Fruit fly (Drosophila melanogaster) whole organism, embryonic: ENCODE data around the gene CG34284.

Experiments
- Bgb ChIP-seq: fragments of 200-800 bp; sonication (Bioruptor generic); IDR thresholded peaks from 2 replicates; pipeline ENCODE4 v1.3.6; 2022; ENCODE audit warnings: missing biosample characterization, missing genetic modification characterization; ENCODE audit not compliant: partially characterized antibody
- CG13424 ChIP-seq: fragments of 200-800 bp; sonication (Bioruptor generic); optimal IDR thresholded peaks from 2 replicates; lab custom pipeline; 2019; ENCODE audit warnings: missing biosample characterization, mild to moderate bottlenecking, missing genetic modification characterization, moderate library complexity
- CG13624 ChIP-seq: fragments of 200-800 bp; sonication (Bioruptor generic); optimal IDR thresholded peaks from 2 replicates; lab custom pipeline; 2016; ENCODE audit warnings: missing biosample characterization, missing genetic modification characterization
- CG14441 ChIP-seq: fragments of 200-800 bp; sonication (Bioruptor generic); IDR thresholded peaks from 2 replicates; pipeline ENCODE4 v1.3.6; 2022; ENCODE audit warnings: missing biosample characterization, missing genetic modification characterization
- CG15073 ChIP-seq: fragments of 200-800 bp; sonication (Bioruptor generic); optimal IDR thresholded peaks from 2 replicates; lab custom pipeline; 2016; ENCODE audit warnings: missing biosample characterization, missing genetic modification characterization
- CG15479 ChIP-seq: fragments of 200-800 bp; sonication (Bioruptor generic); optimal IDR thresholded peaks from 3 replicates; lab custom pipeline; 2019; ENCODE audit warnings: missing biosample characterization, mild to moderate bottlenecking, missing genetic modification characterization, moderate library complexity
- CG15601 ChIP-seq: fragments of 200-800 bp; sonication (Bioruptor generic); optimal IDR thresholded peaks from 3 replicates; lab custom pipeline; 2019; ENCODE audit warnings: missing biosample characterization, mild to moderate bottlenecking, missing genetic modification characterization, moderate library complexity
- CG15696 ChIP-seq: fragments of 200-800 bp; sonication (Bioruptor generic); optimal IDR thresholded peaks from 2 replicates; lab custom pipeline; 2019; ENCODE audit warnings: missing biosample characterization, mild to moderate bottlenecking, missing genetic modification characterization, moderate library complexity
- CG17361 ChIP-seq: fragments of 200-800 bp; sonication (Bioruptor generic); IDR thresholded peaks from 3 replicates; pipeline ENCODE4 v1.3.6; 2022; ENCODE audit warnings: missing biosample characterization, missing genetic modification characterization
- CG1832 ChIP-seq: fragments of 200-800 bp; sonication (Bioruptor generic); optimal IDR thresholded peaks from 2 replicates; lab custom pipeline; 2017; ENCODE audit warnings: missing biosample characterization, mild to moderate bottlenecking, missing genetic modification characterization, inconsistent platforms
- CG18764 ChIP-seq: fragments of 200-800 bp; sonication (Bioruptor generic); optimal IDR thresholded peaks from 3 replicates; lab custom pipeline; 2016; ENCODE audit warnings: missing biosample characterization, missing genetic modification characterization
- CG4424 ChIP-seq: fragments of 200-800 bp; sonication (Bioruptor generic); optimal IDR thresholded peaks from 3 replicates; lab custom pipeline; 2016; ENCODE audit warnings: missing biosample characterization, missing genetic modification characterization
- CG4820 ChIP-seq: fragments of 200-800 bp; sonication (Bioruptor generic); optimal IDR thresholded peaks from 3 replicates; lab custom pipeline; 2016; ENCODE audit warnings: missing biosample characterization, missing genetic modification characterization
- CG6654 ChIP-seq: fragments of 200-800 bp; sonication (Bioruptor generic); optimal IDR thresholded peaks from 2 replicates; lab custom pipeline; 2017; ENCODE audit warnings: missing biosample characterization, mild to moderate bottlenecking, missing genetic modification characterization
- CG7928 ChIP-seq: fragments of 200-800 bp; sonication (Bioruptor generic); optimal IDR thresholded peaks from 2 replicates; lab custom pipeline; 2017; ENCODE audit warnings: missing biosample characterization, mild to moderate bottlenecking, missing genetic modification characterization
- CG8359 ChIP-seq: fragments of 200-800 bp; sonication (Bioruptor generic); optimal IDR thresholded peaks from 2 replicates; lab custom pipeline; 2017; ENCODE audit warnings: missing biosample characterization, mild to moderate bottlenecking, missing genetic modification characterization, borderline replicate concordance
- CG8944 ChIP-seq: fragments of 200-800 bp; sonication (Bioruptor generic); optimal IDR thresholded peaks from 3 replicates; lab custom pipeline; 2016; ENCODE audit warnings: missing biosample characterization, missing genetic modification characterization
- CG9609 ChIP-seq: fragments of 200-800 bp; sonication (Bioruptor generic); optimal IDR thresholded peaks from 3 replicates; lab custom pipeline; 2016; ENCODE audit warnings: missing biosample characterization, missing genetic modification characterization
- CTCF ChIP-seq: fragments of 200-800 bp; sonication (Bioruptor generic); optimal IDR thresholded peaks from 2 replicates; lab custom pipeline; 2017; ENCODE audit warnings: missing biosample characterization, mild to moderate bottlenecking, missing genetic modification characterization, moderate library complexity
- HmgD ChIP-seq: fragments of 200-800 bp; sonication (Bioruptor generic); optimal IDR thresholded peaks from 3 replicates; lab custom pipeline; 2016; ENCODE audit warnings: missing biosample characterization, missing genetic modification characterization
- Hmr ChIP-seq: fragments of 200-800 bp; sonication (Bioruptor generic); optimal IDR thresholded peaks from 3 replicates; lab custom pipeline; 2017; ENCODE audit warnings: mild to moderate bottlenecking, missing biosample characterization, missing genetic modification reagents, missing genetic modification characterization
- Hmx ChIP-seq: fragments of 200-800 bp; sonication (Bioruptor generic); optimal IDR thresholded peaks from 2 replicates; lab custom pipeline; 2016; ENCODE audit warnings: missing biosample characterization, missing genetic modification characterization
- Lhr ChIP-seq: fragments of 200-800 bp; sonication (Bioruptor generic); optimal IDR thresholded peaks from 3 replicates; lab custom pipeline; 2017; ENCODE audit warnings: mild to moderate bottlenecking, missing biosample characterization, missing genetic modification reagents, missing genetic modification characterization
- MESR4 ChIP-seq: fragments of 200-800 bp; sonication (Bioruptor generic); optimal IDR thresholded peaks from 2 replicates; lab custom pipeline; 2018; ENCODE audit warnings: missing biosample characterization, mild to moderate bottlenecking, missing genetic modification characterization, moderate library complexity
- MTF-1 ChIP-seq: fragments of 200-800 bp; sonication (Bioruptor generic); optimal IDR thresholded peaks from 2 replicates; lab custom pipeline; 2018; ENCODE audit warnings: missing biosample characterization, mild to moderate bottlenecking, missing genetic modification characterization, borderline replicate concordance
- Mrtf ChIP-seq: fragments of 200-800 bp; sonication (Bioruptor generic); IDR thresholded peaks from 3 replicates; pipeline ENCODE4 v1.3.6; 2022; ENCODE audit warnings: missing biosample characterization, missing genetic modification characterization
- Nf-YA ChIP-seq: fragments of 200-800 bp; sonication (Bioruptor generic); IDR thresholded peaks from 2 replicates; pipeline ENCODE4 v1.3.6; 2022; ENCODE audit warnings: missing biosample characterization, missing genetic modification characterization
- Six4 ChIP-seq: fragments of 200-800 bp; sonication (Bioruptor generic); optimal IDR thresholded peaks from 2 replicates; lab custom pipeline; 2016; ENCODE audit warnings: missing biosample characterization, missing genetic modification characterization
- Sox102F ChIP-seq: fragments of 200-800 bp; sonication (Bioruptor generic); optimal IDR thresholded peaks from 2 replicates; lab custom pipeline; 2018; ENCODE audit warnings: missing biosample characterization, mild to moderate bottlenecking, missing genetic modification characterization, moderate library complexity
- ab ChIP-seq: fragments of 200-800 bp; sonication (Bioruptor generic); optimal IDR thresholded peaks from 2 replicates; lab custom pipeline; 2016; ENCODE audit warnings: missing biosample characterization, missing genetic modification characterization
- ash1 ChIP-seq: fragments of 200-800 bp; sonication (Bioruptor generic); optimal IDR thresholded peaks from 2 replicates; lab custom pipeline; 2018; ENCODE audit warnings: missing biosample characterization, mild to moderate bottlenecking, missing genetic modification characterization
- bigmax ChIP-seq: fragments of 200-800 bp; sonication (Bioruptor generic); optimal IDR thresholded peaks from 2 replicates; lab custom pipeline; 2018; ENCODE audit warnings: missing biosample characterization, mild to moderate bottlenecking, missing genetic modification characterization
- chif ChIP-seq, 2 experiments: fragments of 200-800 bp; sonication (Bioruptor generic); optimal IDR thresholded peaks; 3 replicates each; lab custom pipeline; 2016; ENCODE audit warnings: missing biosample characterization in 2 of 2, missing genetic modification characterization in 2 of 2
- crp ChIP-seq, 2 experiments: fragments of 200-800 bp; sonication (Bioruptor generic); optimal IDR thresholded peaks; 2 replicates in 1 of 2; 3 replicates in 1 of 2; lab custom pipeline; 2017; ENCODE audit warnings: missing biosample characterization in 2 of 2, missing genetic modification characterization in 2 of 2, mild to moderate bottlenecking in 1 of 2, moderate library complexity in 1 of 2
- dimm ChIP-seq: fragments of 200-800 bp; sonication (Bioruptor generic); IDR thresholded peaks from 2 replicates; pipeline ENCODE4 v1.3.6; 2022; ENCODE audit warnings: missing biosample characterization, missing genetic modification characterization
- dmrt99B ChIP-seq: fragments of 200-800 bp; sonication (Bioruptor generic); optimal IDR thresholded peaks from 2 replicates; lab custom pipeline; 2018; ENCODE audit warnings: missing biosample characterization, mild to moderate bottlenecking, missing genetic modification characterization, moderate library complexity
- dpn ChIP-seq, 2 experiments: fragments of 200-800 bp; sonication (Bioruptor generic); optimal IDR thresholded peaks; 3 replicates each; lab custom pipeline; 2016; ENCODE audit warnings: missing biosample characterization in 2 of 2, missing genetic modification characterization in 2 of 2
- jing ChIP-seq: fragments of 200-800 bp; sonication (Bioruptor generic); optimal IDR thresholded peaks from 2 replicates; lab custom pipeline; 2018; ENCODE audit warnings: missing biosample characterization, mild to moderate bottlenecking, missing genetic modification characterization
- knrl ChIP-seq: fragments of 200-800 bp; sonication (Bioruptor generic); IDR thresholded peaks from 3 replicates; pipeline ENCODE4 v1.3.6; 2022; ENCODE audit warnings: missing biosample characterization, missing genetic modification characterization; ENCODE audit not compliant: partially characterized antibody
- pita ChIP-seq: fragments of 200-800 bp; sonication (Bioruptor generic); optimal IDR thresholded peaks from 2 replicates; lab custom pipeline; 2017; ENCODE audit warnings: missing biosample characterization, mild to moderate bottlenecking, missing genetic modification characterization
- row ChIP-seq: fragments of 200-800 bp; sonication (Bioruptor generic); IDR thresholded peaks from 3 replicates; pipeline ENCODE4 v1.3.6; 2022; ENCODE audit warnings: missing biosample characterization, missing genetic modification characterization
- sim ChIP-seq: fragments of 200-800 bp; sonication (Bioruptor generic); IDR thresholded peaks from 2 replicates; pipeline ENCODE4 v1.3.6; 2022; ENCODE audit warnings: missing biosample characterization, missing genetic modification characterization
- sr ChIP-seq: fragments of 200-800 bp; sonication (Bioruptor generic); IDR thresholded peaks from 3 replicates; pipeline ENCODE4 v1.3.6; 2022; ENCODE audit warnings: missing biosample characterization, missing genetic modification characterization
- toy ChIP-seq: fragments of 200-800 bp; sonication (Bioruptor generic); IDR thresholded peaks from 2 replicates; pipeline ENCODE4 v1.3.6; 2022; ENCODE audit warnings: missing biosample characterization, missing genetic modification characterization
- wdn ChIP-seq: fragments of 200-800 bp; sonication (Bioruptor generic); IDR thresholded peaks from 2 replicates; pipeline ENCODE4 v1.3.6; 2022; ENCODE audit warnings: missing biosample characterization, missing genetic modification characterization

The CG34284 gene

dm6 chr3R:18905921-18906878 is 3.5 kb upstream of the CG34284 start, which contains the start of gene EndoA (continued):
- TF ChIP-seq CG17361 (GFP tag; lab: Robert Waterston, UW) (peak; percentile 74), CG15073 (GFP tag; lab: Kevin White, UChicago) (no peak), Mrtf (GFP tag; lab: Robert Waterston, UW) (no peak), CG1832 (GFP tag; lab: Kevin White, UChicago) (no peak), Six4 (peak; percentile 54), CG4424 (GFP tag; lab: Kevin White, UChicago) (peak; percentile 2), Hmr (GFP tag; lab: Kevin White, UChicago) (peak; percentile 78), sr (no peak), bigmax (GFP tag; lab: Kevin White, UChicago) (peak; percentile 36), CG4820 (GFP tag; lab: Kevin White, UChicago) (peak; percentile 25), CG8944 (GFP tag; lab: Kevin White, UChicago) (no peak), Lhr (GFP tag; lab: Kevin White, UChicago) (peak; percentile 56)

- TF ChIP-seq CG6654 (GFP tag; lab: Kevin White, UChicago): no peak
- TF ChIP-seq CG15479: peak; percentile 20
Measured at dm6 chr3R:18905555-18905920, 2.8 kb upstream of the CG34284 start, which contains the start of gene CG14292. TSS of gene CG14292 (minus strand) at chr3R:18905655.

- TF ChIP-seq Sox102F (no peak), CG9609 (GFP tag; lab: Kevin White, UChicago) (no peak), pita (GFP tag; lab: Kevin White, UChicago) (no peak), Hmr (GFP tag; lab: Kevin White, UChicago) (no peak), CG18764 (GFP tag; lab: Kevin White, UChicago) (no peak), Hmx (GFP tag; lab: Kevin White, UChicago) (no peak), Nf-YA (GFP tag; lab: Robert Waterston, UW) (no peak), bigmax (GFP tag; lab: Kevin White, UChicago) (no peak), dmrt99B (tag; lab: Kevin White, UChicago) (no peak), chif (GFP tag; optimal IDR thresholded peaks at IDR 0.05; lab: Kevin White, UChicago) (no peak), sim (GFP tag; lab: Robert Waterston, UW) (no peak), dpn (GFP tag; optimal IDR thresholded peaks at IDR 0.05; lab: Kevin White, UChicago) (no peak), CG14441 (GFP tag; lab: Robert Waterston, UW) (no peak), toy (GFP tag; lab: Robert Waterston, UW) (no peak), CG13424 (tag; lab: Kevin White, UChicago) (no peak), knrl (GFP tag; lab: Robert Waterston, UW) (no peak), jing (GFP tag; lab: Kevin White, UChicago) (no peak), CG8359 (GFP tag; lab: Kevin White, UChicago) (no peak), ash1 (GFP tag; lab: Kevin White, UChicago) (no peak)
Measured at dm6 chr3R:18902164-18902563, 569 bp downstream of the CG34284 start, which contains the start of gene CG14294. TSS of gene CG14294 (minus strand) at chr3R:18902264.

dm6 chr3R:18899123-18899522 is 3.6 kb downstream of the CG34284 start, which contains the start of gene Rh2:
TSS of gene Rh2 (plus strand) at chr3R:18899423.
- no peak for TF ChIP-seq MESR4 (GFP tag; lab: Kevin White, UChicago)
- no peak for TF ChIP-seq CG15601 (tag; lab: Kevin White, UChicago)
- TF ChIP-seq dimm: no peak
- no peak for TF ChIP-seq CTCF (GFP tag; lab: Kevin White, UChicago)
- no peak for TF ChIP-seq HmgD (GFP tag; lab: Kevin White, UChicago)
- no peak for TF ChIP-seq CG15696 (tag; lab: Kevin White, UChicago)
- TF ChIP-seq crp (GFP tag; optimal IDR thresholded peaks at IDR 0.05; lab: Kevin White, UChicago): no peak
- no peak for TF ChIP-seq ab
- no peak for TF ChIP-seq MTF-1 (GFP tag; lab: Kevin White, UChicago)
- TF ChIP-seq row: no peak
- TF ChIP-seq wdn (GFP tag; lab: Robert Waterston, UW): no peak
- no peak for TF ChIP-seq CG7928 (GFP tag; lab: Kevin White, UChicago)
- no peak for TF ChIP-seq CG13624 (GFP tag; lab: Kevin White, UChicago)
- TF ChIP-seq Bgb (GFP tag; lab: Robert Waterston, UW): no peak
